Fruit fly (Drosophila melanogaster): ENCODE data around the gene MICU3.

MICU3 gene

DNA sequence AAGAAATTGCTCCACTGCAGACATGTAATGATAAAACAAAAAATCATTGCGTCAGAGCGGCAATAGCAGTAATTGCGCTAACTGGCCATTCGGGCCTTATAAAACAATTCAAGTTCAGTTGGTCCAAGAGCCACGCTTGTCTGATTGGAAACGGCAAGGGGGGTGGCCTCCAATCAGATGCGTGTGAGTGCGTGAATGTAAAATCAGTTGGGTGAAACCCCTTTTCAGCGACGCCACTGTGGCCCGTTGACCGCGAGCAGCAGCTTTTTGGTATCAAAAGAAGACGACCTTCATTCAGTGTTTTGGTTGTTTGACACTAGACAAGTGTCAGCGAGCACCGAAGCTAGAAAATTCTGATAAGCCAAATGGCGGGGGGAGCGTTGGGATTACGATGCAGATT is 55.2 kb downstream of the MICU3 start:
- TF ChIP-seq CTCF (optimal IDR thresholded peaks at IDR 0.05) = no peak
- no peak for TF ChIP-seq CG8478 (optimal IDR thresholded peaks at IDR 0.05)

- TF ChIP-seq CG8478 (optimal IDR thresholded peaks at IDR 0.05) = no peak
- no peak for TF ChIP-seq CTCF (optimal IDR thresholded peaks at IDR 0.05)
These were observed 56.0 kb downstream of the MICU3 start, which contains the start of gene ClpX for dm6 chr3R:19902926-19903739. ClpX (minus strand) TSS chr3R:19903689.
